Worm (Caenorhabditis elegans) whole organism, young adult: ENCODE measurements around the gene T03G11.10.

ENCODE experiments used
- F49E8.2 ChIP-seq: sonication (generic microtip); optimal IDR thresholded peaks from 3 replicates; lab custom pipeline; 2017; ENCODE audit warnings: missing genetic modification characterization, mild to moderate bottlenecking, missing compliant biosample characterization, antibody characterized with exemption, moderate library complexity; ENCODE audit not compliant: insufficient read depth
- K12H6.12 ChIP-seq: fragments of 200-800 bp; sonication (Bioruptor generic); optimal IDR thresholded peaks from 2 replicates; lab custom pipeline; 2018; ENCODE audit warnings: mild to moderate bottlenecking, missing genetic modification characterization, missing compliant biosample characterization
- attf-5 ChIP-seq: fragments of 200-800 bp; sonication (Bioruptor generic); optimal IDR thresholded peaks from 2 replicates; lab custom pipeline; 2018; ENCODE audit warnings: mild to moderate bottlenecking, missing genetic modification characterization, missing compliant biosample characterization
- ceh-79 ChIP-seq: sonication (generic microtip); optimal IDR thresholded peaks from 2 replicates; lab custom pipeline; 2017; ENCODE audit warnings: mild to moderate bottlenecking, missing genetic modification characterization, missing compliant biosample characterization
- dpff-1 ChIP-seq: sonication (generic microtip); optimal IDR thresholded peaks from 2 replicates; lab custom pipeline; 2017; ENCODE audit warnings: mild to moderate bottlenecking, missing genetic modification characterization, missing compliant biosample characterization
- lin-35 ChIP-seq, 3 experiments: fragments of 150-350 bp in 2 of 3; sonication (generic microtip) in 1 of 3; optimal IDR thresholded peaks; 2 replicates each; lab custom pipeline; 2014 to 2018; ENCODE audit warnings: missing biosample characterization in 3 of 3, missing genetic modification characterization in 3 of 3, missing genetic modification reagents in 3 of 3

ce11 chrX:5122369-5122768, 48.6 kb downstream of the T03G11.10 start:
- TF ChIP-seq attf-5 (GFP tag; lab: Kevin White, UChicago) (no peak), lin-35 (GFP tag; optimal IDR thresholded peaks at IDR 0.05; lab: Kevin White, UChicago) (no peak), ceh-79 (no peak), K12H6.12 (no peak), dpff-1 (tag; lab: Kevin White, UChicago) (no peak), F49E8.2 (tag; lab: Kevin White, UChicago) (no peak)
